Worm (Caenorhabditis elegans) whole organism, L4 larva: ENCODE measurements around the gene R03G8.3.

Source experiments
- D1046.2 ChIP-seq: fragments of 200-800 bp; sonication (Bioruptor generic); IDR thresholded peaks from 2 replicates; pipeline ENCODE4 v1.3.6; 2022; ENCODE audit warnings: missing genetic modification characterization, missing compliant biosample characterization
- F10B5.3 ChIP-seq: sonication (generic microtip); optimal IDR thresholded peaks from 2 replicates; lab custom pipeline; 2016; ENCODE audit warnings: mild to moderate bottlenecking, missing genetic modification characterization, missing compliant biosample characterization
- F26F4.8 ChIP-seq: fragments of 200-800 bp; sonication (Bioruptor generic); conservative IDR thresholded peaks from 2 replicates; pipeline ENCODE4 v1.3.6; 2022; ENCODE audit warnings: missing genetic modification characterization, missing compliant biosample characterization
- F49E8.2 ChIP-seq: sonication (generic microtip); optimal IDR thresholded peaks from 2 replicates; lab custom pipeline; 2016; ENCODE audit warnings: missing compliant biosample characterization, mild to moderate bottlenecking, missing genetic modification characterization, borderline replicate concordance
- R02D3.7 ChIP-seq: fragments of 150-350 bp; sonication (generic microtip); optimal IDR thresholded peaks from 3 replicates; lab custom pipeline; 2014; ENCODE audit warnings: missing biosample characterization, missing genetic modification characterization
- T20F7.1 ChIP-seq: fragments of 200-800 bp; sonication (Bioruptor generic); optimal IDR thresholded peaks from 2 replicates; lab custom pipeline; 2018; ENCODE audit warnings: mild to moderate bottlenecking, missing genetic modification characterization, missing compliant biosample characterization
- T26A8.4 ChIP-seq: fragments of 200-800 bp; sonication (Bioruptor generic); IDR thresholded peaks from 2 replicates; pipeline ENCODE4 v1.3.6; 2022; ENCODE audit warnings: missing genetic modification characterization, missing compliant biosample characterization
- Y75B8A.6 ChIP-seq: fragments of 200-800 bp; sonication (Bioruptor generic); IDR thresholded peaks from 2 replicates; pipeline ENCODE4 v1.3.6; 2022; ENCODE audit warnings: missing genetic modification reagents, missing genetic modification characterization, missing compliant biosample characterization
- ZK546.5 ChIP-seq, 2 experiments: sonication (generic microtip); optimal IDR thresholded peaks; 2 replicates each; lab custom pipeline; 2017; ENCODE audit warnings: missing biosample characterization in 2 of 2, missing genetic modification characterization in 2 of 2
- aha-1 ChIP-seq: fragments of 150-350 bp; peaks from one replicate; lab custom pipeline; 2014; ENCODE audit warnings: missing biosample characterization, missing genetic modification characterization
- ceh-20 ChIP-seq: fragments of 200-800 bp; sonication (Bioruptor generic); IDR thresholded peaks from 2 replicates; pipeline ENCODE4 v1.3.6; 2022; ENCODE audit warnings: missing genetic modification reagents, missing genetic modification characterization, missing compliant biosample characterization
- ceh-62 ChIP-seq: sonication (generic microtip); optimal IDR thresholded peaks from 2 replicates; lab custom pipeline; 2017; ENCODE audit warnings: missing biosample characterization, missing genetic modification characterization
- ces-1 ChIP-seq: fragments of 150-350 bp; sonication (generic microtip); optimal IDR thresholded peaks from 4 replicates; lab custom pipeline; 2014; ENCODE audit warnings: missing biosample characterization, missing genetic modification reagents, missing genetic modification characterization
- cey-2 ChIP-seq: sonication (generic microtip); optimal IDR thresholded peaks from 3 replicates; lab custom pipeline; 2017; ENCODE audit warnings: missing genetic modification characterization, mild to moderate bottlenecking, missing compliant biosample characterization, antibody characterized with exemption, borderline replicate concordance; ENCODE audit not compliant: insufficient read depth
- daf-12 ChIP-seq: fragments of 150-350 bp; optimal IDR thresholded peaks from 2 replicates; lab custom pipeline; 2014; ENCODE audit warnings: missing biosample characterization, missing genetic modification reagents, missing genetic modification characterization
- daf-8 ChIP-seq: fragments of 200-800 bp; sonication (Bioruptor generic); IDR thresholded peaks from 2 replicates; pipeline ENCODE4 v1.3.6; 2022; ENCODE audit warnings: missing genetic modification characterization, missing compliant biosample characterization
- dmd-6 ChIP-seq: fragments of 200-800 bp; sonication (Bioruptor generic); IDR thresholded peaks from 2 replicates; pipeline ENCODE4 v1.3.6; 2022; ENCODE audit warnings: missing genetic modification reagents, missing genetic modification characterization, missing compliant biosample characterization
- dmd-8 ChIP-seq: fragments of 200-800 bp; sonication (Bioruptor generic); IDR thresholded peaks from 2 replicates; pipeline ENCODE4 v1.3.6; 2022; ENCODE audit warnings: missing genetic modification characterization, missing compliant biosample characterization
- dmd-9 ChIP-seq: fragments of 200-800 bp; sonication (Bioruptor generic); IDR thresholded peaks from 2 replicates; pipeline ENCODE4 v1.3.6; 2022; ENCODE audit warnings: missing genetic modification reagents, missing genetic modification characterization, missing compliant biosample characterization
- egl-43 ChIP-seq: fragments of 200-800 bp; sonication (Bioruptor generic); IDR thresholded peaks from 2 replicates; pipeline ENCODE4 v1.3.6; 2022; ENCODE audit warnings: missing genetic modification reagents, missing genetic modification characterization, missing compliant biosample characterization
- gei-8 ChIP-seq: fragments of 200-800 bp; sonication (Bioruptor generic); optimal IDR thresholded peaks from 2 replicates; lab custom pipeline; 2018; ENCODE audit warnings: mild to moderate bottlenecking, missing genetic modification characterization, missing compliant biosample characterization
- hlh-11 ChIP-seq: fragments of 200-800 bp; sonication (Bioruptor generic); optimal IDR thresholded peaks from 2 replicates; lab custom pipeline; 2018; ENCODE audit warnings: mild to moderate bottlenecking, missing genetic modification characterization, missing compliant biosample characterization
- hlh-30 ChIP-seq: sonication (generic microtip); optimal IDR thresholded peaks from 2 replicates; lab custom pipeline; 2017; ENCODE audit warnings: antibody characterized with exemption, mild to moderate bottlenecking, missing genetic modification characterization, missing compliant biosample characterization; ENCODE audit not compliant: insufficient read depth
- hmg-1.1 ChIP-seq: fragments of 200-800 bp; sonication (Bioruptor generic); IDR thresholded peaks from 2 replicates; pipeline ENCODE4 v1.3.6; 2022; ENCODE audit warnings: missing genetic modification reagents, missing genetic modification characterization, missing compliant biosample characterization
- jun-1 ChIP-seq: fragments of 150-350 bp; optimal IDR thresholded peaks from 2 replicates; lab custom pipeline; 2014; ENCODE audit warnings: missing biosample characterization, missing genetic modification reagents, missing genetic modification characterization
- lin-1 ChIP-seq: fragments of 200-800 bp; sonication (Bioruptor generic); IDR thresholded peaks from 2 replicates; pipeline ENCODE4 v1.3.6; 2022; ENCODE audit warnings: missing genetic modification reagents, missing genetic modification characterization, missing compliant biosample characterization
- lin-13 ChIP-seq: fragments of 150-350 bp; optimal IDR thresholded peaks from 2 replicates; lab custom pipeline; 2014; ENCODE audit warnings: missing biosample characterization, missing genetic modification reagents, missing genetic modification characterization
- lin-15B ChIP-seq: fragments of 150-350 bp; sonication (generic microtip); optimal IDR thresholded peaks from 3 replicates; lab custom pipeline; 2014; ENCODE audit warnings: missing biosample characterization, missing genetic modification characterization
- lin-29 ChIP-seq: fragments of 200-800 bp; sonication (Bioruptor generic); IDR thresholded peaks from 2 replicates; pipeline ENCODE4 v1.3.6; 2022; ENCODE audit warnings: missing genetic modification reagents, missing genetic modification characterization, missing compliant biosample characterization
- lin-39 ChIP-seq: fragments of 150-350 bp; optimal IDR thresholded peaks from 2 replicates; lab custom pipeline; 2014; ENCODE audit warnings: missing biosample characterization, missing genetic modification reagents, missing genetic modification characterization
- lir-3 ChIP-seq: sonication (generic microtip); optimal IDR thresholded peaks from 2 replicates; lab custom pipeline; 2016; ENCODE audit warnings: mild to moderate bottlenecking, missing genetic modification characterization, missing compliant biosample characterization
- lsy-2 ChIP-seq, 2 experiments: fragments of 150-350 bp in 1 of 2; sonication (generic microtip) in 1 of 2; optimal IDR thresholded peaks; 2 replicates each; lab custom pipeline; 2014 to 2017; ENCODE audit warnings: missing biosample characterization in 2 of 2, missing genetic modification characterization in 2 of 2
- mdt-29 ChIP-seq: fragments of 200-800 bp; sonication (Bioruptor generic); IDR thresholded peaks from 2 replicates; pipeline ENCODE4 v1.3.6; 2022; ENCODE audit warnings: missing genetic modification reagents, missing genetic modification characterization, missing compliant biosample characterization
- mep-1 ChIP-seq: fragments of 150-350 bp; sonication (generic microtip); optimal IDR thresholded peaks from 3 replicates; lab custom pipeline; 2014; ENCODE audit warnings: missing biosample characterization, missing genetic modification characterization
- mxl-2 ChIP-seq: fragments of 200-800 bp; sonication (Bioruptor generic); conservative IDR thresholded peaks from 2 replicates; pipeline ENCODE4 v1.3.6; 2022; ENCODE audit warnings: missing genetic modification reagents, missing genetic modification characterization, missing compliant biosample characterization
- nhr-11 ChIP-seq: fragments of 150-350 bp; optimal IDR thresholded peaks from 2 replicates; lab custom pipeline; 2014; ENCODE audit warnings: missing biosample characterization, missing genetic modification characterization
- nhr-42 ChIP-seq: fragments of 200-800 bp; sonication (Bioruptor generic); IDR thresholded peaks from 2 replicates; pipeline ENCODE4 v1.3.6; 2022; ENCODE audit warnings: missing genetic modification characterization, missing compliant biosample characterization
- nhr-77 ChIP-seq: fragments of 150-350 bp; optimal IDR thresholded peaks from 2 replicates; lab custom pipeline; 2014; ENCODE audit warnings: missing biosample characterization, missing genetic modification characterization
- pha-4 ChIP-seq, 2 experiments: fragments of 150-350 bp in 1 of 2; fragments of 200-800 bp in 1 of 2; sonication (Bioruptor generic) in 1 of 2; IDR thresholded peaks in 1 of 2; optimal IDR thresholded peaks in 1 of 2; 2 replicates each; pipeline versions ENCODE4 v1.3.6 to Lab custom; 2014 to 2022; ENCODE audit warnings: missing genetic modification characterization in 2 of 2, missing genetic modification reagents in 2 of 2, missing biosample characterization in 1 of 2, missing compliant biosample characterization in 1 of 2
- pqm-1 ChIP-seq: sonication (generic microtip); optimal IDR thresholded peaks from 2 replicates; lab custom pipeline; 2017; ENCODE audit warnings: missing biosample characterization, missing genetic modification characterization
- set-16 ChIP-seq: fragments of 200-800 bp; sonication (Bioruptor generic); IDR thresholded peaks from 2 replicates; pipeline ENCODE4 v1.3.6; 2022; ENCODE audit warnings: missing genetic modification reagents, missing genetic modification characterization, missing compliant biosample characterization
- skn-1 ChIP-seq: fragments of 150-350 bp; optimal IDR thresholded peaks from 2 replicates; lab custom pipeline; 2014; ENCODE audit warnings: missing biosample characterization, missing genetic modification characterization
- snpc-1.2 ChIP-seq: fragments of 200-800 bp; sonication (Bioruptor generic); IDR thresholded peaks from 2 replicates; pipeline ENCODE4 v1.3.6; 2022; ENCODE audit warnings: missing genetic modification reagents, missing genetic modification characterization, missing compliant biosample characterization
- snpc-4 ChIP-seq: fragments of 150-350 bp; optimal IDR thresholded peaks from 2 replicates; lab custom pipeline; 2014; ENCODE audit warnings: missing biosample characterization, missing genetic modification characterization
- spr-3 ChIP-seq: fragments of 200-800 bp; sonication (Bioruptor generic); optimal IDR thresholded peaks from 2 replicates; lab custom pipeline; 2018; ENCODE audit warnings: mild to moderate bottlenecking, missing genetic modification characterization, missing compliant biosample characterization
- tag-97 ChIP-seq: fragments of 200-800 bp; sonication (Bioruptor generic); IDR thresholded peaks from 2 replicates; pipeline ENCODE4 v1.3.6; 2022; ENCODE audit warnings: missing genetic modification characterization, missing compliant biosample characterization
- tra-1 ChIP-seq: fragments of 200-800 bp; sonication (Bioruptor generic); IDR thresholded peaks from 2 replicates; pipeline ENCODE4 v1.3.6; 2022; ENCODE audit warnings: missing genetic modification reagents, missing genetic modification characterization, missing compliant biosample characterization
- unc-62 ChIP-seq, 3 experiments: fragments of 150-350 bp in 1 of 3; sonication (generic microtip); optimal IDR thresholded peaks in 2 of 3; peaks in 1 of 3; 1 replicate in 1 of 3; 2 replicates in 2 of 3; lab custom pipeline; 2014 to 2017; ENCODE audit warnings: missing biosample characterization in 3 of 3, missing genetic modification characterization in 3 of 3, missing genetic modification reagents in 3 of 3, missing genotype in 1 of 3
- ztf-7 ChIP-seq: fragments of 150-350 bp; optimal IDR thresholded peaks from 2 replicates; lab custom pipeline; 2014; ENCODE audit warnings: missing biosample characterization, missing genetic modification characterization

Gene R03G8.3

ce11 chrX:13119900-13120299 lies 29.1 kb downstream of the R03G8.3 start:
- TF ChIP-seq aha-1 (peak; percentile 48), mxl-2 (no peak), tra-1 (GFP tag; lab: Robert Waterston, UW) (no peak), hlh-30 (tag; lab: Kevin White, UChicago) (peak; percentile 31)

DNA sequence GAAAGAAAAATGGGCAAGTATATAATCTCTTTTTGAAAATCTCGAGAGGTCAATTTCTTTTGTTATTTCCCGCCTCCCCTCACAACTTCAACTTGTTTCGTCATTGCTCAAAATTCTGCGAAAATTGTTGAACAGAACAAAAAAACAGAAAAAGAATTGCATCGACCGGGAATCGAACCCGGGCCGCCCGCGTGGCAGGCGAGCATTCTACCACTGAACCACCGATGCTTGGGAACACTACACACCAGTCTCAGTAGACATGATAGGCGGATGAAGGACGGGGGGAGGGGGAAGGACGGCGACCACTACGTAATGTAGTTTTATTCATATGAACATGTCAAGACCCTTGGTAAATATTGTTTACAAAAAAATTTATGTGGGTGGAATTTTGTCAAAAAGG lies 30.3 kb downstream of the R03G8.3 start:
- TF ChIP-seq F49E8.2 (tag; lab: Kevin White, UChicago) (no peak), tag-97 (no peak), T26A8.4 (GFP tag; lab: Robert Waterston, UW) (no peak), set-16 (GFP tag; lab: Robert Waterston, UW) (peak; percentile 75), mep-1 (tag; lab: Kevin White, UChicago) (peak; percentile 81), ces-1 (GFP tag; lab: Kevin White, UChicago) (no peak), gei-8 (GFP tag; lab: Kevin White, UChicago) (peak; percentile 76), dmd-8 (GFP tag; lab: Robert Waterston, UW) (no peak; the same call in 1 of the 2 replicates), ZK546.5 (tag; optimal IDR thresholded peaks at IDR 0.05; lab: Kevin White, UChicago) (no peak), unc-62 (GFP tag; optimal IDR thresholded peaks at IDR 0.05 in 1 of 2; lab: Kevin White, UChicago) (no peak), unc-62 (tag; optimal IDR thresholded peaks at IDR 0.05; lab: Kevin White, UChicago) (no peak), lin-1 (GFP tag; lab: Robert Waterston, UW) (peak; percentile 83), daf-8 (GFP tag; lab: Robert Waterston, UW) (no peak), pha-4 (GFP tag; IDR thresholded peaks at IDR 0.05; lab: Robert Waterston, UW) (peak; percentile 93), pha-4 (tag; optimal IDR thresholded peaks at IDR 0.05; lab: Kevin White, UChicago) (no peak), snpc-1.2 (GFP tag; lab: Robert Waterston, UW) (no peak; the same call in none of the 2 replicates), R02D3.7 (tag; lab: Kevin White, UChicago) (no peak), ceh-20 (GFP tag; lab: Robert Waterston, UW) (peak; percentile 86), D1046.2 (GFP tag; lab: Robert Waterston, UW) (peak; percentile 87), mdt-29 (GFP tag; lab: Robert Waterston, UW) (peak; percentile 81), ztf-7 (tag; lab: Kevin White, UChicago) (no peak), jun-1 (tag; lab: Kevin White, UChicago) (peak; percentile 56), lin-15B (no peak), lin-13 (peak; percentile 4), spr-3 (GFP tag; lab: Kevin White, UChicago) (peak; percentile 73), F10B5.3 (tag; lab: Kevin White, UChicago) (no peak), daf-12 (tag; lab: Kevin White, UChicago) (no peak), T20F7.1 (GFP tag; lab: Kevin White, UChicago) (peak; percentile 14), lin-29 (GFP tag; lab: Robert Waterston, UW) (peak; percentile 52; the same call in 1 of the 2 replicates), F26F4.8 (GFP tag; lab: Robert Waterston, UW) (peak; percentile 80; the same call in 1 of the 2 replicates), lsy-2 (tag; optimal IDR thresholded peaks at IDR 0.05; lab: Kevin White, UChicago) (peak in 1 of 2 experiments; percentile 59), dmd-9 (GFP tag; lab: Robert Waterston, UW) (peak; percentile 67), egl-43 (GFP tag; lab: Robert Waterston, UW) (no peak; the same call in 1 of the 2 replicates), lir-3 (peak; percentile 30), cey-2 (tag; lab: Kevin White, UChicago) (no peak), nhr-42 (GFP tag; lab: Robert Waterston, UW) (peak; percentile 77), nhr-77 (no peak), Y75B8A.6 (GFP tag; lab: Robert Waterston, UW) (no peak; the same call in 1 of the 2 replicates), dmd-6 (peak; percentile 81), mxl-2 (peak; percentile 69), lin-39 (tag; lab: Kevin White, UChicago) (no peak), hlh-11 (tag; lab: Kevin White, UChicago) (peak; percentile 76), snpc-4 (no peak), pqm-1 (tag; lab: Kevin White, UChicago) (no peak), nhr-11 (tag; lab: Kevin White, UChicago) (peak; percentile 56), ceh-62 (tag; lab: Kevin White, UChicago) (no peak), skn-1 (tag; lab: Kevin White, UChicago) (no peak), hmg-1.1 (peak; percentile 95)
